Fruit fly (Drosophila melanogaster) whole organism, wandering third instar larva: ENCODE results near the gene CG11596.

Source experiments
- Mio ChIP-seq: sonication (Bioruptor generic); optimal IDR thresholded peaks from 2 replicates; lab custom pipeline; 2016; ENCODE audit warnings: missing biosample characterization, missing genetic modification characterization
- OdsH ChIP-seq: fragments of 200-800 bp; sonication (Bioruptor generic); optimal IDR thresholded peaks from 2 replicates; lab custom pipeline; 2016; ENCODE audit warnings: missing biosample characterization, mild to moderate bottlenecking, missing genetic modification characterization
- dsf ChIP-seq: sonication (Bioruptor generic); optimal IDR thresholded peaks from 2 replicates; lab custom pipeline; 2016; ENCODE audit warnings: missing biosample characterization, missing genetic modification characterization, borderline replicate concordance
- fru ChIP-seq: fragments of 200-800 bp; sonication (Bioruptor generic); optimal IDR thresholded peaks from 3 replicates; lab custom pipeline; 2016; ENCODE audit warnings: missing biosample characterization, mild to moderate bottlenecking, missing genetic modification characterization
- usp ChIP-seq: fragments of >200 bp; optimal IDR thresholded peaks from 2 replicates; lab custom pipeline; 2017; ENCODE audit warnings: missing biosample characterization, missing genetic modification characterization

- no peak for TF ChIP-seq OdsH (GFP tag; lab: Kevin White, UChicago)
- no peak for TF ChIP-seq fru
- TF ChIP-seq usp (GFP tag; lab: Kevin White, UChicago) = no peak
- TF ChIP-seq dsf (GFP tag; lab: Kevin White, UChicago) = no peak
- no peak for TF ChIP-seq Mio (GFP tag; lab: Kevin White, UChicago)
These were observed 22.1 kb downstream of the CG11596 start for dm6 chrX:1949598-1949997.
